ENCODE assay signal across 6 worm cellular contexts in the genomic region with DNA sequence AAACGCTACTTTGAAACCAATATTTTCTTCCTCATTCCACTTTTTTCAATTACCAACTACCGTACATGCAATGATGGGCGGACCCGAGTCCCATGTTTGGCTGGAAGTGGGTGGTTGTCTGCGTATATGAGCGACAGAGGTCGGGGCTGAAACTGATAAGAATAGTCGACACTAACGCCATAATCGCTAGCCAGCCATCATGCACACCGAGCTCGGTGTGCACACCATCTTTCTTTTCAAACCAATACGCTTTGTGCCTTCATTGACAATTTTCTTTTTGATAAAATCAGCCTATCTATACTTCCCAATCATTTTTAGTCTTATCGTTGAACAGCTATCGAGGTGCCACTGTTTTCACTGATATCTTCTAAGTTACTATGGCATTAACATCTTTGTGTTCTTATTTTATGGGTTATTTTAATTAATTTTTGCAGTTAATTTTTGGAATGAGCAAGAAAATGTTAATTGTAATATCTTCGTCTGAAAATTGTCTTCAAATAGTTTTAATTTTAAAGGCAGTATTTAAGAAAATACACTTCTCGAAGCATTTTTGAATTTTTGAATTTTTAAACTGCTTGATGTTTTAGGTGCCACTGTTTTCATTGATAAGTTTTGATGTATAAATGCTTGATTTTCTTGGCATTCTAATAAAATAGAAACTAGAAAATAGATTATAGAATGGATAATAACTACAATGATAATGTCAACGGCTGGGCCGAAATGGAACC.
TF ChIP-seq lines count a peak whose summit lies in the region.

elt-2 (plus strand) TSS at position 678 of the 728 bp plus-strand sequence.

TF ChIP-seq in whole organism, L1 larva, 84 proteins besides CTCF, POLR2A, EP300 and RAD21 (continues in another document):
- TF ChIP-seq unc-98 (GFP tag; IDR thresholded peaks at IDR 0.05; lab: Robert Waterston, UW) (no peak), pqm-1 (tag; optimal IDR thresholded peaks at IDR 0.05; lab: Kevin White, UChicago) (peak; percentile 47), blmp-1 (tag; optimal IDR thresholded peaks at IDR 0.05; lab: Kevin White, UChicago) (no peak), xbp-1 (tag; optimal IDR thresholded peaks at IDR 0.05; lab: Kevin White, UChicago) (no peak), jun-1 (tag; optimal IDR thresholded peaks at IDR 0.05; lab: Kevin White, UChicago) (peak; percentile 73), lin-35 (GFP tag; optimal IDR thresholded peaks at IDR 0.05; lab: Kevin White, UChicago) (peak in 1 of 2 experiments; percentile 49), lin-14 (GFP tag; optimal IDR thresholded peaks at IDR 0.05; lab: Kevin White, UChicago) (no peak), nhr-71 (tag; optimal IDR thresholded peaks at IDR 0.05; lab: Kevin White, UChicago) (peak; percentile 19), lsy-2 (tag; optimal IDR thresholded peaks at IDR 0.05; lab: Kevin White, UChicago) (peak in 1 of 2 experiments; percentile 16), mdl-1 (tag; optimal IDR thresholded peaks at IDR 0.05; lab: Kevin White, UChicago) (no peak), nhr-77 (tag; optimal IDR thresholded peaks at IDR 0.05; lab: Kevin White, UChicago) (no peak), nhr-20 (tag; optimal IDR thresholded peaks at IDR 0.05; lab: Kevin White, UChicago) (peak; percentile 21), efl-1 (optimal IDR thresholded peaks at IDR 0.05; lab: Kevin White, UChicago) (no peak), efl-1 (GFP tag; optimal IDR thresholded peaks at IDR 0.05 in 1 of 2; lab: Kevin White, UChicago) (no peak)

TF ChIP-seq in whole organism, L2 larva, 48 proteins besides CTCF, POLR2A, EP300 and RAD21 (continues in another document):
- TF ChIP-seq fos-1 (tag; optimal IDR thresholded peaks at IDR 0.05; lab: Kevin White, UChicago): peak; percentile 95
- peak; percentile 58 for TF ChIP-seq gmeb-1 (tag; optimal IDR thresholded peaks at IDR 0.05; lab: Kevin White, UChicago)
- TF ChIP-seq sma-3 (GFP tag; optimal IDR thresholded peaks at IDR 0.05; lab: Kevin White, UChicago): peak; percentile 36
- no peak for TF ChIP-seq mab-5 (tag; optimal IDR thresholded peaks at IDR 0.05; lab: Kevin White, UChicago)
- TF ChIP-seq nhr-21 (tag; optimal IDR thresholded peaks at IDR 0.05; lab: Kevin White, UChicago): no peak
- TF ChIP-seq unc-62 (GFP tag; optimal IDR thresholded peaks at IDR 0.05; lab: Kevin White, UChicago): no peak
- TF ChIP-seq unc-55 (GFP tag; optimal IDR thresholded peaks at IDR 0.05; lab: Kevin White, UChicago): no peak
- TF ChIP-seq nhr-12 (tag; optimal IDR thresholded peaks at IDR 0.05; lab: Kevin White, UChicago): no peak
- TF ChIP-seq F13H6.1 (tag; optimal IDR thresholded peaks at IDR 0.05; lab: Kevin White, UChicago): peak; percentile 34
- TF ChIP-seq lsy-2 (tag; optimal IDR thresholded peaks at IDR 0.05; lab: Kevin White, UChicago): peak in 1 of 2 experiments; percentile 57
- no peak for TF ChIP-seq unc-39 (tag; optimal IDR thresholded peaks at IDR 0.05; lab: Kevin White, UChicago)
- no peak for TF ChIP-seq nhr-23 (tag; optimal IDR thresholded peaks at IDR 0.05; lab: Kevin White, UChicago)
- no peak for TF ChIP-seq elt-1 (tag; optimal IDR thresholded peaks at IDR 0.05; lab: Kevin White, UChicago)
- no peak for TF ChIP-seq ZK546.5 (tag; optimal IDR thresholded peaks at IDR 0.05; lab: Kevin White, UChicago)

TF ChIP-seq in whole organism, L3 larva, 47 proteins besides CTCF, POLR2A, EP300 and RAD21 (continues in another document):
- TF ChIP-seq fkh-2 (tag; optimal IDR thresholded peaks at IDR 0.05; lab: Kevin White, UChicago): no peak
- TF ChIP-seq fkh-10 (GFP tag; optimal IDR thresholded peaks at IDR 0.05; lab: Kevin White, UChicago): no peak
- TF ChIP-seq lsy-12 (tag; optimal IDR thresholded peaks at IDR 0.05; lab: Kevin White, UChicago): peak; percentile 41
- TF ChIP-seq R02D3.7 (tag; optimal IDR thresholded peaks at IDR 0.05; lab: Kevin White, UChicago): no peak
- TF ChIP-seq nfya-1 (tag; optimal IDR thresholded peaks at IDR 0.05; lab: Kevin White, UChicago; ENCODE audit: insufficient read depth): peak; percentile 78
- no peak for TF ChIP-seq elt-1 (tag; optimal IDR thresholded peaks at IDR 0.05; lab: Kevin White, UChicago)
- no peak for TF ChIP-seq ama-1 (optimal IDR thresholded peaks at IDR 0.05; lab: Kevin White, UChicago)
- TF ChIP-seq ceh-16 (tag; optimal IDR thresholded peaks at IDR 0.05; lab: Kevin White, UChicago): no peak
- TF ChIP-seq jun-1 (tag; optimal IDR thresholded peaks at IDR 0.05; lab: Kevin White, UChicago): peak; percentile 95
- no peak for TF ChIP-seq egl-27 (tag; optimal IDR thresholded peaks at IDR 0.05; lab: Kevin White, UChicago)
- no peak for TF ChIP-seq daf-12 (tag; optimal IDR thresholded peaks at IDR 0.05; lab: Kevin White, UChicago)
- TF ChIP-seq nhr-28 (tag; optimal IDR thresholded peaks at IDR 0.05; lab: Kevin White, UChicago): no peak
- TF ChIP-seq mdl-1 (tag; optimal IDR thresholded peaks at IDR 0.05; lab: Kevin White, UChicago): no peak
- TF ChIP-seq nhr-77 (tag; optimal IDR thresholded peaks at IDR 0.05; lab: Kevin White, UChicago): no peak
- peak; percentile 96 for TF ChIP-seq pqm-1 (tag; optimal IDR thresholded peaks at IDR 0.05; lab: Kevin White, UChicago)

TF ChIP-seq in whole organism, L4 larva, 104 proteins besides CTCF, POLR2A, EP300 and RAD21 (continues in another document):
- TF ChIP-seq mep-1 (tag; optimal IDR thresholded peaks at IDR 0.05; lab: Kevin White, UChicago) (peak; percentile 20), nhr-41 (GFP tag; IDR thresholded peaks at IDR 0.05; lab: Robert Waterston, UW) (peak; percentile 83), F44E2.7 (GFP tag; IDR thresholded peaks at IDR 0.05; lab: Robert Waterston, UW) (no peak), daf-16 (GFP tag; optimal IDR thresholded peaks at IDR 0.05; lab: Kevin White, UChicago) (peak in 1 of 2 experiments; percentile 78), daf-16 (tag; optimal IDR thresholded peaks at IDR 0.05; lab: Kevin White, UChicago) (peak; percentile 94), nhr-42 (GFP tag; IDR thresholded peaks at IDR 0.05; lab: Robert Waterston, UW) (peak; percentile 56; the same call in 1 of the 2 replicates), daf-19 (GFP tag; conservative IDR thresholded peaks at IDR 0.05; lab: Robert Waterston, UW) (no peak), php-3 (GFP tag; IDR thresholded peaks at IDR 0.05; lab: Robert Waterston, UW) (peak; percentile 89), madf-5 (GFP tag; IDR thresholded peaks at IDR 0.05; lab: Robert Waterston, UW) (no peak), nhr-237 (tag; optimal IDR thresholded peaks at IDR 0.05; lab: Kevin White, UChicago) (no peak), aly-2 (tag; optimal IDR thresholded peaks at IDR 0.05; lab: Kevin White, UChicago) (no peak), pqm-1 (tag; optimal IDR thresholded peaks at IDR 0.05; lab: Kevin White, UChicago) (peak; percentile 95), hlh-30 (tag; optimal IDR thresholded peaks at IDR 0.05; lab: Kevin White, UChicago; ENCODE audit: insufficient read depth) (peak; percentile 40), tra-1 (GFP tag; IDR thresholded peaks at IDR 0.05; lab: Robert Waterston, UW) (peak; percentile 96), nhr-11 (tag; optimal IDR thresholded peaks at IDR 0.05; lab: Kevin White, UChicago) (no peak)

TF ChIP-seq in whole organism, late embryonic, 69 proteins besides CTCF, POLR2A, EP300 and RAD21:
- peak; percentile 3 for TF ChIP-seq pqm-1 (tag; optimal IDR thresholded peaks at IDR 0.05; lab: Kevin White, UChicago)
- no peak for TF ChIP-seq unc-55 (GFP tag; optimal IDR thresholded peaks at IDR 0.05; lab: Kevin White, UChicago)

TF ChIP-seq in whole organism, young adult, 124 proteins besides CTCF, POLR2A, EP300 and RAD21:
- TF ChIP-seq atf-7 (tag; optimal IDR thresholded peaks at IDR 0.05; lab: Kevin White, UChicago) (peak; percentile 65), ceh-58 (GFP tag; IDR thresholded peaks at IDR 0.05; lab: Robert Waterston, UW) (no peak), ztf-22 (GFP tag; optimal IDR thresholded peaks at IDR 0.05; lab: Kevin White, UChicago) (peak; percentile 86), F33H1.4 (GFP tag; IDR thresholded peaks at IDR 0.05; lab: Robert Waterston, UW) (no peak), hlh-26 (GFP tag; conservative IDR thresholded peaks at IDR 0.05; lab: Robert Waterston, UW) (no peak), egl-44 (GFP tag; IDR thresholded peaks at IDR 0.05; lab: Robert Waterston, UW) (0 out of 2 replicates have a peak, but pooled peaks have one; percentile 26), let-607 (tag; optimal IDR thresholded peaks at IDR 0.05; lab: Kevin White, UChicago) (peak in 1 of 2 experiments; percentile 38), lir-1 (GFP tag; conservative IDR thresholded peaks at IDR 0.05; lab: Robert Waterston, UW) (0 out of 2 replicates have a peak, but pooled peaks have one; percentile 17), nfyb-1 (GFP tag; IDR thresholded peaks at IDR 0.05; lab: Robert Waterston, UW) (peak; percentile 65), nhr-80 (tag; optimal IDR thresholded peaks at IDR 0.05; lab: Kevin White, UChicago) (peak; percentile 97), ets-4 (GFP tag; optimal IDR thresholded peaks at IDR 0.05; lab: Kevin White, UChicago) (peak; percentile 65)
